Fruit fly (Drosophila melanogaster) whole organism, embryonic: ENCODE data around the gene Awh.
A peak's percentile ranks its signal among the peaks of the same experiment; 100 is the strongest.

Source experiments
- Blimp-1 ChIP-seq: fragments of 200-800 bp; sonication (Bioruptor generic); optimal IDR thresholded peaks from 3 replicates; lab custom pipeline; 2018; ENCODE audit warnings: missing biosample characterization, missing genetic modification characterization, mild to moderate bottlenecking, moderate library complexity, missing genetic modification reagents
- CG10147 ChIP-seq: fragments of 200-800 bp; sonication (Bioruptor generic); optimal IDR thresholded peaks from 2 replicates; lab custom pipeline; 2019; ENCODE audit warnings: missing biosample characterization, mild to moderate bottlenecking, missing genetic modification characterization, moderate library complexity
- CG10274 ChIP-seq: fragments of 200-800 bp; sonication (Bioruptor generic); optimal IDR thresholded peaks from 3 replicates; lab custom pipeline; 2017; ENCODE audit warnings: missing biosample characterization, mild to moderate bottlenecking, missing genetic modification characterization
- CG12391 ChIP-seq: fragments of 200-800 bp; sonication (Bioruptor generic); optimal IDR thresholded peaks from 3 replicates; lab custom pipeline; 2018; ENCODE audit warnings: missing biosample characterization, mild to moderate bottlenecking, missing genetic modification characterization, moderate library complexity
- CG14050 ChIP-seq: fragments of 200-800 bp; sonication (Bioruptor generic); IDR thresholded peaks from 3 replicates; pipeline ENCODE4 v1.3.6; 2022; ENCODE audit warnings: missing biosample characterization, missing genetic modification characterization
- CG14710 ChIP-seq: fragments of 200-800 bp; sonication (Bioruptor generic); optimal IDR thresholded peaks from 3 replicates; lab custom pipeline; 2019; ENCODE audit warnings: missing biosample characterization, mild to moderate bottlenecking, missing genetic modification characterization, moderate library complexity
- CG17186 ChIP-seq: fragments of 200-800 bp; sonication (Bioruptor generic); optimal IDR thresholded peaks from 3 replicates; lab custom pipeline; 2017; ENCODE audit warnings: missing biosample characterization, missing genetic modification reagents, missing genetic modification characterization
- CG17361 ChIP-seq: fragments of 200-800 bp; sonication (Bioruptor generic); IDR thresholded peaks from 3 replicates; pipeline ENCODE4 v1.3.6; 2022; ENCODE audit warnings: missing biosample characterization, missing genetic modification characterization
- CG17385 ChIP-seq: fragments of 200-800 bp; sonication (Bioruptor generic); optimal IDR thresholded peaks from 3 replicates; lab custom pipeline; 2018; ENCODE audit warnings: missing biosample characterization, mild to moderate bottlenecking, missing genetic modification characterization
- CG18011 ChIP-seq: fragments of 200-800 bp; sonication (Bioruptor generic); optimal IDR thresholded peaks from 2 replicates; lab custom pipeline; 2017; ENCODE audit warnings: missing biosample characterization, missing genetic modification characterization, mild to moderate bottlenecking, moderate library complexity, missing genotype
- CG3163 ChIP-seq: fragments of 200-800 bp; sonication (Bioruptor generic); optimal IDR thresholded peaks from 3 replicates; lab custom pipeline; 2016; ENCODE audit warnings: missing biosample characterization, missing genetic modification characterization
- CG33213 ChIP-seq: fragments of 200-800 bp; sonication (Bioruptor generic); optimal IDR thresholded peaks from 3 replicates; lab custom pipeline; 2016; ENCODE audit warnings: missing biosample characterization, missing genetic modification characterization
- CG3407 ChIP-seq: fragments of 200-800 bp; sonication (Bioruptor generic); optimal IDR thresholded peaks from 2 replicates; lab custom pipeline; 2018; ENCODE audit warnings: missing biosample characterization, mild to moderate bottlenecking, missing genetic modification characterization
- CG43689 ChIP-seq: fragments of 200-800 bp; sonication (Bioruptor generic); IDR thresholded peaks from 2 replicates; pipeline ENCODE4 v1.3.6; 2022; ENCODE audit warnings: missing biosample characterization, missing genetic modification characterization
- CG4404 ChIP-seq: fragments of 200-800 bp; sonication (Bioruptor generic); IDR thresholded peaks from 2 replicates; pipeline ENCODE4 v1.3.6; 2022; ENCODE audit warnings: missing biosample characterization, missing genetic modification characterization
- CG6254 ChIP-seq: fragments of 200-800 bp; sonication (Bioruptor generic); optimal IDR thresholded peaks from 3 replicates; lab custom pipeline; 2017; ENCODE audit warnings: mild to moderate bottlenecking, missing biosample characterization, missing genetic modification reagents, missing genetic modification characterization
- CG6654 ChIP-seq: fragments of 200-800 bp; sonication (Bioruptor generic); optimal IDR thresholded peaks from 2 replicates; lab custom pipeline; 2017; ENCODE audit warnings: missing biosample characterization, mild to moderate bottlenecking, missing genetic modification characterization
- CG9817 ChIP-seq: fragments of 200-800 bp; sonication (Bioruptor generic); optimal IDR thresholded peaks from 2 replicates; lab custom pipeline; 2018; ENCODE audit warnings: missing biosample characterization, mild to moderate bottlenecking, missing genetic modification characterization, moderate library complexity
- CkIIα-i1 ChIP-seq: fragments of 200-800 bp; sonication (Bioruptor generic); IDR thresholded peaks from 2 replicates; pipeline ENCODE4 v1.3.6; 2022; ENCODE audit warnings: missing biosample characterization, missing genetic modification characterization
- Dek ChIP-seq: fragments of 200-800 bp; sonication (Bioruptor generic); optimal IDR thresholded peaks from 3 replicates; lab custom pipeline; 2019; ENCODE audit warnings: missing biosample characterization, mild to moderate bottlenecking, missing genetic modification characterization, moderate library complexity
- Drgx ChIP-seq: fragments of 200-800 bp; sonication (Bioruptor generic); IDR thresholded peaks from 2 replicates; pipeline ENCODE4 v1.3.6; 2022; ENCODE audit warnings: missing biosample characterization, missing genetic modification characterization
- HLH4C ChIP-seq: fragments of 200-800 bp; sonication (Bioruptor generic); IDR thresholded peaks from 3 replicates; pipeline ENCODE4 v1.3.6; 2022; ENCODE audit warnings: missing biosample characterization, missing genetic modification characterization; ENCODE audit not compliant: partially characterized antibody
- HmgZ ChIP-seq: fragments of 200-800 bp; sonication (Bioruptor generic); optimal IDR thresholded peaks from 2 replicates; lab custom pipeline; 2018; ENCODE audit warnings: missing biosample characterization, mild to moderate bottlenecking, missing genetic modification characterization
- Hr51 ChIP-seq, 2 experiments: fragments of 200-800 bp; sonication (Bioruptor generic); optimal IDR thresholded peaks; 2 replicates in 1 of 2; 3 replicates in 1 of 2; lab custom pipeline; 2016 to 2018; ENCODE audit warnings: missing biosample characterization in 2 of 2, missing genetic modification characterization in 2 of 2, mild to moderate bottlenecking in 1 of 2, moderate library complexity in 1 of 2
- Mrtf ChIP-seq: fragments of 200-800 bp; sonication (Bioruptor generic); IDR thresholded peaks from 3 replicates; pipeline ENCODE4 v1.3.6; 2022; ENCODE audit warnings: missing biosample characterization, missing genetic modification characterization
- Nf-YA ChIP-seq: fragments of 200-800 bp; sonication (Bioruptor generic); IDR thresholded peaks from 2 replicates; pipeline ENCODE4 v1.3.6; 2022; ENCODE audit warnings: missing biosample characterization, missing genetic modification characterization
- Nf-YB ChIP-seq: fragments of 200-800 bp; sonication (Bioruptor generic); optimal IDR thresholded peaks from 3 replicates; lab custom pipeline; 2019; ENCODE audit warnings: missing biosample characterization, mild to moderate bottlenecking, missing genetic modification characterization, moderate library complexity
- Oli ChIP-seq: fragments of 200-800 bp; sonication (Bioruptor generic); optimal IDR thresholded peaks from 2 replicates; lab custom pipeline; 2018; ENCODE audit warnings: missing biosample characterization, mild to moderate bottlenecking, missing genetic modification characterization, moderate library complexity
- Poxn ChIP-seq: fragments of 200-800 bp; sonication (Bioruptor generic); IDR thresholded peaks from 2 replicates; pipeline ENCODE4 v1.3.6; 2022; ENCODE audit warnings: missing biosample characterization, missing genetic modification characterization
- Scr ChIP-seq: fragments of 200-800 bp; sonication (Bioruptor generic); IDR thresholded peaks from 2 replicates; pipeline ENCODE4 v1.3.6; 2022; ENCODE audit warnings: missing biosample characterization, missing genetic modification characterization; ENCODE audit not compliant: partially characterized antibody
- Spps ChIP-seq: fragments of 200-800 bp; sonication (Bioruptor generic); optimal IDR thresholded peaks from 2 replicates; lab custom pipeline; 2018; ENCODE audit warnings: missing biosample characterization, mild to moderate bottlenecking, missing genetic modification characterization
- Xrp1 ChIP-seq: fragments of 200-800 bp; sonication (Bioruptor generic); IDR thresholded peaks from 2 replicates; pipeline ENCODE4 v1.3.6; 2022; ENCODE audit warnings: missing biosample characterization, missing genetic modification characterization
- ase ChIP-seq: fragments of 200-800 bp; sonication (Bioruptor generic); IDR thresholded peaks from 3 replicates; pipeline ENCODE4 v1.3.6; 2022; ENCODE audit warnings: missing biosample characterization, missing genetic modification characterization
- ash1 ChIP-seq: fragments of 200-800 bp; sonication (Bioruptor generic); optimal IDR thresholded peaks from 2 replicates; lab custom pipeline; 2018; ENCODE audit warnings: missing biosample characterization, mild to moderate bottlenecking, missing genetic modification characterization
- ato ChIP-seq: fragments of 200-800 bp; sonication (Bioruptor generic); IDR thresholded peaks from 2 replicates; pipeline ENCODE4 v1.3.6; 2022; ENCODE audit warnings: missing biosample characterization, missing genetic modification characterization; ENCODE audit not compliant: partially characterized antibody
- bcd ChIP-seq: fragments of 200-800 bp; sonication (Bioruptor generic); optimal IDR thresholded peaks from 2 replicates; lab custom pipeline; 2017; ENCODE audit warnings: missing biosample characterization, mild to moderate bottlenecking, missing genetic modification characterization
- disco-r ChIP-seq: fragments of 200-800 bp; sonication (Bioruptor generic); optimal IDR thresholded peaks from 2 replicates; lab custom pipeline; 2016; ENCODE audit warnings: missing biosample characterization, missing genetic modification characterization
- ems ChIP-seq: fragments of 200-800 bp; sonication (Bioruptor generic); optimal IDR thresholded peaks from 3 replicates; lab custom pipeline; 2016; ENCODE audit warnings: missing biosample characterization, missing genetic modification characterization
- fu2 ChIP-seq: fragments of 200-800 bp; sonication (Bioruptor generic); optimal IDR thresholded peaks from 2 replicates; lab custom pipeline; 2016; ENCODE audit warnings: missing biosample characterization, missing genetic modification characterization
- gfzf ChIP-seq: fragments of 200-800 bp; sonication (Bioruptor generic); optimal IDR thresholded peaks from 2 replicates; lab custom pipeline; 2016; ENCODE audit warnings: missing biosample characterization, mild to moderate bottlenecking, missing genetic modification characterization, moderate library complexity
- gro ChIP-seq: fragments of 200-800 bp; sonication (Bioruptor generic); optimal IDR thresholded peaks from 2 replicates; lab custom pipeline; 2016; ENCODE audit warnings: missing biosample characterization, missing genetic modification characterization
- luna ChIP-seq: fragments of 200-800 bp; sonication (Bioruptor generic); optimal IDR thresholded peaks from 2 replicates; lab custom pipeline; 2016; ENCODE audit warnings: missing biosample characterization, missing genetic modification characterization
- maf-S ChIP-seq: fragments of 200-800 bp; sonication (Bioruptor generic); optimal IDR thresholded peaks from 2 replicates; lab custom pipeline; 2016; ENCODE audit warnings: missing biosample characterization, missing genetic modification characterization
- mld ChIP-seq: fragments of 200-800 bp; sonication (Bioruptor generic); IDR thresholded peaks from 3 replicates; pipeline ENCODE4 v1.3.6; 2022; ENCODE audit warnings: missing biosample characterization, missing genetic modification characterization; ENCODE audit not compliant: partially characterized antibody
- pfk ChIP-seq: fragments of 200-800 bp; sonication (Bioruptor generic); optimal IDR thresholded peaks from 2 replicates; lab custom pipeline; 2018; ENCODE audit warnings: missing biosample characterization, mild to moderate bottlenecking, missing genetic modification characterization, moderate library complexity
- pros ChIP-seq: fragments of 200-800 bp; sonication (Bioruptor generic); optimal IDR thresholded peaks from 3 replicates; lab custom pipeline; 2019; ENCODE audit warnings: missing biosample characterization, mild to moderate bottlenecking, missing genetic modification characterization, moderate library complexity
- repo ChIP-seq: fragments of 200-800 bp; sonication (Bioruptor generic); optimal IDR thresholded peaks from 2 replicates; lab custom pipeline; 2016; ENCODE audit warnings: missing biosample characterization, missing genetic modification characterization
- slbo ChIP-seq: fragments of 200-800 bp; sonication (Bioruptor generic); IDR thresholded peaks from 2 replicates; pipeline ENCODE4 v1.3.6; 2022; ENCODE audit warnings: missing biosample characterization, missing genetic modification characterization
- sr ChIP-seq: fragments of 200-800 bp; sonication (Bioruptor generic); IDR thresholded peaks from 3 replicates; pipeline ENCODE4 v1.3.6; 2022; ENCODE audit warnings: missing biosample characterization, missing genetic modification characterization
- sug ChIP-seq: fragments of 200-800 bp; optimal IDR thresholded peaks from 2 replicates; lab custom pipeline; 2019; ENCODE audit warnings: missing biosample characterization, mild to moderate bottlenecking, missing genetic modification characterization, moderate library complexity
- trh ChIP-seq: fragments of 200-800 bp; sonication (Bioruptor generic); optimal IDR thresholded peaks from 2 replicates; lab custom pipeline; 2016; ENCODE audit warnings: missing biosample characterization, missing genetic modification characterization

Awh gene

DNA sequence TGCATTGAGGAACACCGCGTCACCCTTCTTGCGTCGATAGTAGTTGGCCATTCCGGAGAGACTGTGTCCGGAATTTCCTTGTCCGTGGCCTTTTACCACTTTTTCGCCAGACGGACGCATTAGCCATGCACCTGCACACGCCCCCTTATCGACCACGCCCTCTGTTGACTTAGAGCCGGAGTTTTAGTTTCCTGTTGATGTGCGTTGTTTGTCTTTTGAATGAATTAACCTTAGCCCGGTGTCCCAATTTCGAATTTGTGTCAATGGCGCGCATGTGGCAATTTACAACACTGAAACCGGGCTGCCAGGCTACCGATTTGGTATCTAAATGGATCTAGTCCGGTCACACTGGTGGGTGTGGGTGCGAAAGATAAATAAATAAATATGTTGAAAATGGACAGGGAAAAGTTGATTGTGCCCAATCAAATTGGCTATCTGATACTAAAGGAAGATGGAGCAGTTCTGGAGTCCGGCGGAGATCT is 50.6 kb downstream of the Awh start, which contains the start of the genes Gr63a and Lamtor4 (continued):
- TF ChIP-seq fu2 (GFP tag; lab: Kevin White, UChicago) (no peak), CG14710 (tag; lab: Kevin White, UChicago) (peak; percentile 44), CG6654 (GFP tag; lab: Kevin White, UChicago) (no peak), bcd (GFP tag; lab: Kevin White, UChicago) (no peak), trh (GFP tag; lab: Kevin White, UChicago) (no peak), CG9817 (no peak), CG18011 (GFP tag; lab: Kevin White, UChicago) (peak; percentile 4), CG17361 (GFP tag; lab: Robert Waterston, UW) (no peak), Spps (tag; lab: Kevin White, UChicago) (no peak), Xrp1 (no peak), CG10274 (GFP tag; lab: Kevin White, UChicago) (no peak), sug (tag; lab: Kevin White, UChicago) (peak; percentile 43), ems (GFP tag; lab: Kevin White, UChicago) (no peak), HLH4C (no peak), CG33213 (GFP tag; lab: Kevin White, UChicago) (peak; percentile 61), ato (GFP tag; lab: Robert Waterston, UW) (no peak), CG3163 (GFP tag; lab: Kevin White, UChicago) (no peak), CG14050 (GFP tag; lab: Robert Waterston, UW) (no peak), Hr51 (GFP tag; optimal IDR thresholded peaks at IDR 0.05; lab: Kevin White, UChicago) (no peak), Oli (tag; lab: Kevin White, UChicago) (no peak), CG6254 (GFP tag; lab: Kevin White, UChicago) (no peak), CG10147 (GFP tag; lab: Kevin White, UChicago) (no peak), pros (GFP tag; lab: Kevin White, UChicago) (no peak), CkIIα-i1 (GFP tag; lab: Robert Waterston, UW) (no peak), ash1 (no peak), CG4404 (GFP tag; lab: Robert Waterston, UW) (no peak), Dek (tag; lab: Kevin White, UChicago) (no peak), CG17385 (GFP tag; lab: Kevin White, UChicago) (no peak), CG12391 (no peak), pfk (no peak), Scr (no peak), maf-S (peak; percentile 24), CG17186 (GFP tag; lab: Kevin White, UChicago) (peak; percentile 43), repo (GFP tag; lab: Kevin White, UChicago) (no peak), gro (GFP tag; lab: Kevin White, UChicago) (peak; percentile 27), Poxn (GFP tag; lab: Robert Waterston, UW) (no peak), Drgx (GFP tag; lab: Robert Waterston, UW) (no peak), mld (GFP tag; lab: Robert Waterston, UW) (no peak), ase (GFP tag; lab: Robert Waterston, UW) (no peak), gfzf (peak; percentile 85), Blimp-1 (no peak), Mrtf (GFP tag; lab: Robert Waterston, UW) (no peak), CG43689 (no peak), Nf-YA (GFP tag; lab: Robert Waterston, UW) (no peak), HmgZ (peak; percentile 64), luna (GFP tag; lab: Kevin White, UChicago) (peak; percentile 10), sr (peak; percentile 58; the same call in 1 of the 3 replicates), disco-r (GFP tag; lab: Kevin White, UChicago) (no peak), Nf-YB (GFP tag; lab: Kevin White, UChicago) (peak; percentile 1), CG3407 (GFP tag; lab: Kevin White, UChicago) (no peak), slbo (GFP tag; lab: Robert Waterston, UW) (peak; percentile 21; the same call in 1 of the 2 replicates)
